Fruit fly (Drosophila melanogaster): Measurements from ENCODE around the gene CG5854.

DNA sequence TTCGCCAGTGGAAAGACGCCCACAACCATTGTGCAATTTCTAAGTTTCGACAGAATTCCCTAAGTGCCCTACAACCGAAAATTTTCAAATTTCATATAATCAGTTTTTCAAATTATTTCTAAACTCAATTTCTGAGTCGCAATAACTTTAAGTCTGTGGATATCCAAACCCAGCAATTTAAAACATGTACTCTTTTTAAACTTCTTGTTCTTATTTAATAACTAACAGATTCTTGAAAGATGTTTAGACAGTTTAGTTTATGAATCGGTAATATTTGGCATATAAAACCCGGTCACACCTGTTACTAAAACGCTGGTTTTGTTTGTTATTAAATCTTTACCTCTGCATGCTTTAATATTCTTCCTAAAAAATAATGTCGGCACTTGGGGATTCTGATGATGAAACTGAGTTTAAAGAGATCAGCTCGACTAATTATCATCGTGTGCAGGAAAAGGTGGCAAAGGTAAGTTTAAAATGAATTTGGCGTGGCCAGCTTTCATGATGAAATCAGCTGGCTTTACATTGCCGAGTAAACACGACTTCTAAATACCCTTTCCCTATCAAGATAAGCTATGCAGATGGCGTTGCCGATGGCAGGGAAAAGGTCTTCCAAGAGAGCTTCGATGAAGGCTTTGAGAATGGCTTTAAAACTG lies 4.6 kb upstream of the CG5854 start, which contains the start of the genes CG43998, CG43999 and CG31142:
- no peak for TF ChIP-seq CG8478 (optimal IDR thresholded peaks at IDR 0.05)
- no peak for TF ChIP-seq CTCF (optimal IDR thresholded peaks at IDR 0.05)
